Worm (Caenorhabditis elegans) whole organism, L1 larva: ENCODE measurements around the gene srh-255.

Experiments
- aly-2 ChIP-seq: fragments of 150-350 bp; optimal IDR thresholded peaks from 2 replicates; lab custom pipeline; 2014; ENCODE audit warnings: missing biosample characterization, missing genetic modification characterization
- ceh-90 ChIP-seq: sonication (generic microtip); optimal IDR thresholded peaks from 2 replicates; lab custom pipeline; 2016; ENCODE audit warnings: missing genetic modification characterization, missing compliant biosample characterization
- egl-27 ChIP-seq, 2 experiments: fragments of 150-350 bp in 1 of 2; sonication (generic microtip); optimal IDR thresholded peaks; 3 replicates each; lab custom pipeline; 2017 to 2018; ENCODE audit warnings: missing biosample characterization in 2 of 2, missing genetic modification characterization in 2 of 2, missing genetic modification reagents in 2 of 2
- elt-3 ChIP-seq, 6 experiments: fragments of 150-350 bp in 1 of 6; sonication (generic microtip); optimal IDR thresholded peaks; 2 replicates each; lab custom pipeline; 2017 to 2018; ENCODE audit warnings: missing biosample characterization in 6 of 6, missing genetic modification characterization in 6 of 6, inconsistent platforms in 1 of 6
- fkh-10 ChIP-seq: sonication (generic microtip); optimal IDR thresholded peaks from 2 replicates; lab custom pipeline; 2017; ENCODE audit warnings: missing biosample characterization, missing genetic modification reagents, missing genetic modification characterization
- fkh-4 ChIP-seq: sonication (generic microtip); optimal IDR thresholded peaks from 2 replicates; lab custom pipeline; 2016; ENCODE audit warnings: missing compliant biosample characterization, missing genetic modification characterization, borderline replicate concordance
- lin-13 ChIP-seq: fragments of 150-350 bp; optimal IDR thresholded peaks from 2 replicates; lab custom pipeline; 2014; ENCODE audit warnings: missing biosample characterization, missing genetic modification reagents, missing genetic modification characterization
- snpc-4 ChIP-seq: fragments of 150-350 bp; optimal IDR thresholded peaks from 2 replicates; lab custom pipeline; 2014; ENCODE audit warnings: missing biosample characterization, missing genetic modification characterization
- unc-62 ChIP-seq: fragments of 150-350 bp; optimal IDR thresholded peaks from 2 replicates; lab custom pipeline; 2014; ENCODE audit warnings: missing biosample characterization, missing genetic modification reagents, missing genetic modification characterization
- zag-1 ChIP-seq: fragments of 150-350 bp; optimal IDR thresholded peaks from 2 replicates; lab custom pipeline; 2014; ENCODE audit warnings: missing biosample characterization, missing genetic modification characterization

DNA sequence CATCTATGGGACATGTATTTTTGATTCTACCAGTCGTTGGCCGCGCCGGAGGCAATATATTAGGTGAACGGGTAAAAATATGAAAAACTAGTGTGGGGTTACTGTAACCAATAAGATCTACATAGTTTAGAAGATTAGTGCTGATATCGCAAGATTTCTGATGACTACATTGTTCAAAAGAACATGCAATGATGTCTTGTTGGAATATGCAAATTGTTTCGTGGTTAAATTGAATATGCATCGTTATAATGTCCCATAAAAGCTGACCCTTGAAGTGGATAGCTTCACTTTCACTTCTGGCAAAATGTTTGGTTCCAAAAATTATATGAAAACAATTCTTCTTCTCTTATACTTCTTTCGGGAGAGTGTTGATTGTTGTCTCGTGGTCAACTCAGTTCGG is 20.3 kb upstream of the srh-255 start, which contains the start of gene F28B1.2:
- TF ChIP-seq elt-3 (tag; optimal IDR thresholded peaks at IDR 0.05; lab: Kevin White, UChicago): no peak
- TF ChIP-seq fkh-10 (GFP tag; lab: Kevin White, UChicago): no peak
- TF ChIP-seq snpc-4: no peak
- TF ChIP-seq unc-62 (GFP tag; lab: Kevin White, UChicago): no peak
- no peak for TF ChIP-seq lin-13 (GFP tag; lab: Kevin White, UChicago)
- no peak for TF ChIP-seq aly-2 (tag; lab: Kevin White, UChicago)
- no peak for TF ChIP-seq egl-27 (tag; optimal IDR thresholded peaks at IDR 0.05; lab: Kevin White, UChicago)
- TF ChIP-seq zag-1 (tag; lab: Kevin White, UChicago): no peak
- no peak for TF ChIP-seq fkh-4 (tag; lab: Kevin White, UChicago)
- no peak for TF ChIP-seq ceh-90 (tag; lab: Kevin White, UChicago)
